Fruit fly (Drosophila melanogaster): Measurements from ENCODE around the gene Ranbp21.

dm6 chrX:19606971-19607370, 45.1 kb downstream of the Ranbp21 start:
- TF ChIP-seq Rel (GFP tag; optimal IDR thresholded peaks at IDR 0.05) (no peak), Rel (tag; optimal IDR thresholded peaks at IDR 0.05) (no peak), Hnf4 (GFP tag; optimal IDR thresholded peaks at IDR 0.05) (no peak), Sp1 (GFP tag; optimal IDR thresholded peaks at IDR 0.05) (no peak), dl (GFP tag; optimal IDR thresholded peaks at IDR 0.05; ENCODE audit: insufficient read depth in 1 of 2, partially characterized antibody in 2 of 2) (no peak), pan (optimal IDR thresholded peaks at IDR 0.05) (no peak), Jra (GFP tag; optimal IDR thresholded peaks at IDR 0.05) (no peak), tai (GFP tag; optimal IDR thresholded peaks at IDR 0.05) (no peak), Hr78 (GFP tag; optimal IDR thresholded peaks at IDR 0.05) (no peak), Dfd (GFP tag; optimal IDR thresholded peaks at IDR 0.05) (no peak), dmrt93B (GFP tag; optimal IDR thresholded peaks at IDR 0.05) (no peak), h (GFP tag; optimal IDR thresholded peaks at IDR 0.05) (no peak), Mio (GFP tag; optimal IDR thresholded peaks at IDR 0.05) (no peak), jim (GFP tag; optimal IDR thresholded peaks at IDR 0.05) (no peak), N (GFP tag; optimal IDR thresholded peaks at IDR 0.05) (no peak)

All from whole organism, wandering third instar larva.